Worm (Caenorhabditis elegans) whole organism, L1 larva: ENCODE measurements around the gene sri-57.

Source experiments
- C04F5.9 ChIP-seq: sonication (generic microtip); optimal IDR thresholded peaks from 2 replicates; lab custom pipeline; 2016; ENCODE audit warnings: missing genetic modification characterization, missing compliant biosample characterization
- C34B4.2 ChIP-seq: sonication (generic microtip); optimal IDR thresholded peaks from 2 replicates; lab custom pipeline; 2017; ENCODE audit warnings: mild to moderate bottlenecking, missing genetic modification characterization, missing compliant biosample characterization
- Y116A8C.19 ChIP-seq: sonication (generic microtip); optimal IDR thresholded peaks from 2 replicates; lab custom pipeline; 2016; ENCODE audit warnings: missing compliant biosample characterization, missing genetic modification characterization, borderline replicate concordance
- alr-1 ChIP-seq: fragments of 200-800 bp; sonication (Bioruptor generic); optimal IDR thresholded peaks from 2 replicates; lab custom pipeline; 2018; ENCODE audit warnings: borderline replicate concordance, mild to moderate bottlenecking, missing genetic modification characterization, missing compliant biosample characterization
- aly-2 ChIP-seq: fragments of 150-350 bp; optimal IDR thresholded peaks from 2 replicates; lab custom pipeline; 2014; ENCODE audit warnings: missing biosample characterization, missing genetic modification characterization
- ceh-63 ChIP-seq: fragments of 200-800 bp; sonication (Bioruptor generic); optimal IDR thresholded peaks from 2 replicates; lab custom pipeline; 2018; ENCODE audit warnings: mild to moderate bottlenecking, missing genetic modification characterization, missing compliant biosample characterization
- ceh-8 ChIP-seq: fragments of 200-800 bp; sonication (Bioruptor generic); optimal IDR thresholded peaks from 2 replicates; lab custom pipeline; 2018; ENCODE audit warnings: mild to moderate bottlenecking, missing genetic modification characterization, moderate library complexity, missing compliant biosample characterization
- ceh-88 ChIP-seq: fragments of 200-800 bp; sonication (Bioruptor generic); IDR thresholded peaks from 2 replicates; pipeline ENCODE4 v1.3.6; 2022; ENCODE audit warnings: missing genetic modification characterization, missing compliant biosample characterization
- ces-1 ChIP-seq: fragments of 150-350 bp; optimal IDR thresholded peaks from 2 replicates; lab custom pipeline; 2014; ENCODE audit warnings: missing biosample characterization, missing genetic modification reagents, missing genetic modification characterization
- dpl-1 ChIP-seq, 3 experiments: fragments of 150-350 bp in 2 of 3; sonication (generic microtip) in 1 of 3; optimal IDR thresholded peaks; 2 replicates each; lab custom pipeline; 2014 to 2017; ENCODE audit warnings: missing biosample characterization in 3 of 3, missing genetic modification characterization in 3 of 3, missing genetic modification reagents in 3 of 3
- efl-1 ChIP-seq, 4 experiments: fragments of 150-350 bp; optimal IDR thresholded peaks in 3 of 4; peaks in 1 of 4; 1 replicate in 1 of 4; 2 replicates in 3 of 4; lab custom pipeline; 2014; ENCODE audit warnings: missing biosample characterization in 2 of 4, missing genetic modification characterization in 2 of 4, missing genetic modification reagents in 2 of 4
- egl-13 ChIP-seq: sonication (generic microtip); optimal IDR thresholded peaks from 2 replicates; lab custom pipeline; 2016; ENCODE audit warnings: missing genotype, missing genetic modification reagents, missing genetic modification characterization, missing compliant biosample characterization
- egl-27 ChIP-seq, 2 experiments: fragments of 150-350 bp in 1 of 2; sonication (generic microtip); optimal IDR thresholded peaks; 3 replicates each; lab custom pipeline; 2017 to 2018; ENCODE audit warnings: missing biosample characterization in 2 of 2, missing genetic modification characterization in 2 of 2, missing genetic modification reagents in 2 of 2
- ets-5 ChIP-seq: fragments of 200-800 bp; sonication (Bioruptor generic); IDR thresholded peaks from 2 replicates; pipeline ENCODE4 v1.3.6; 2022; ENCODE audit warnings: missing genetic modification characterization, missing compliant biosample characterization
- fkh-10 ChIP-seq: sonication (generic microtip); optimal IDR thresholded peaks from 2 replicates; lab custom pipeline; 2017; ENCODE audit warnings: missing biosample characterization, missing genetic modification reagents, missing genetic modification characterization
- fkh-4 ChIP-seq: sonication (generic microtip); optimal IDR thresholded peaks from 2 replicates; lab custom pipeline; 2016; ENCODE audit warnings: missing compliant biosample characterization, missing genetic modification characterization, borderline replicate concordance
- grh-1 ChIP-seq: fragments of 200-800 bp; sonication (Bioruptor generic); IDR thresholded peaks from 2 replicates; pipeline ENCODE4 v1.3.6; 2022; ENCODE audit warnings: missing genetic modification reagents, missing genetic modification characterization, missing compliant biosample characterization
- hlh-17 ChIP-seq: fragments of 200-800 bp; sonication (Bioruptor generic); optimal IDR thresholded peaks from 2 replicates; lab custom pipeline; 2018; ENCODE audit warnings: missing genetic modification characterization, mild to moderate bottlenecking, missing compliant biosample characterization, moderate library complexity, borderline replicate concordance
- hpl-2 ChIP-seq: fragments of 150-350 bp; optimal IDR thresholded peaks from 2 replicates; lab custom pipeline; 2014; ENCODE audit warnings: missing biosample characterization, missing genetic modification reagents, missing genetic modification characterization
- irx-1 ChIP-seq: sonication (generic microtip); optimal IDR thresholded peaks from 2 replicates; lab custom pipeline; 2016; ENCODE audit warnings: missing genetic modification characterization, missing compliant biosample characterization
- isw-1 ChIP-seq: fragments of 200-800 bp; sonication (Bioruptor generic); IDR thresholded peaks from 2 replicates; pipeline ENCODE4 v1.3.6; 2022; ENCODE audit warnings: missing genetic modification characterization, missing compliant biosample characterization
- lin-13 ChIP-seq: fragments of 150-350 bp; optimal IDR thresholded peaks from 2 replicates; lab custom pipeline; 2014; ENCODE audit warnings: missing biosample characterization, missing genetic modification reagents, missing genetic modification characterization
- lin-39 ChIP-seq: fragments of 150-350 bp; optimal IDR thresholded peaks from 2 replicates; lab custom pipeline; 2014; ENCODE audit warnings: missing biosample characterization, missing genetic modification reagents, missing genetic modification characterization
- lsy-2 ChIP-seq, 2 experiments: fragments of 150-350 bp; optimal IDR thresholded peaks; 2 replicates each; lab custom pipeline; 2014; ENCODE audit warnings: missing biosample characterization in 2 of 2, missing genetic modification characterization in 2 of 2
- mab-9 ChIP-seq: fragments of 200-800 bp; sonication (Bioruptor generic); IDR thresholded peaks from 2 replicates; pipeline ENCODE4 v1.3.6; 2022; ENCODE audit warnings: missing genetic modification reagents, missing genetic modification characterization, missing compliant biosample characterization
- mdl-1 ChIP-seq, 2 experiments: fragments of 150-350 bp; optimal IDR thresholded peaks; 2 replicates each; lab custom pipeline; 2014 to 2017; ENCODE audit warnings: missing biosample characterization in 2 of 2, missing genetic modification characterization in 2 of 2, inconsistent platforms in 1 of 2
- nhr-20 ChIP-seq: sonication (generic microtip); optimal IDR thresholded peaks from 2 replicates; lab custom pipeline; 2016; ENCODE audit warnings: mild to moderate bottlenecking, missing genetic modification characterization, missing compliant biosample characterization
- nhr-71 ChIP-seq: sonication (generic microtip); optimal IDR thresholded peaks from 2 replicates; lab custom pipeline; 2016; ENCODE audit warnings: mild to moderate bottlenecking, missing genetic modification characterization, moderate library complexity, missing compliant biosample characterization
- nhr-76 ChIP-seq: sonication (generic microtip); optimal IDR thresholded peaks from 2 replicates; lab custom pipeline; 2017; ENCODE audit warnings: missing biosample characterization, missing genetic modification characterization
- nhr-77 ChIP-seq: fragments of 150-350 bp; optimal IDR thresholded peaks from 2 replicates; lab custom pipeline; 2014; ENCODE audit warnings: missing biosample characterization, missing genetic modification characterization
- nhr-84 ChIP-seq: sonication (generic microtip); optimal IDR thresholded peaks from 2 replicates; lab custom pipeline; 2017; ENCODE audit warnings: missing biosample characterization, missing genetic modification characterization
- nhr-90 ChIP-seq: sonication (generic microtip); optimal IDR thresholded peaks from 2 replicates; lab custom pipeline; 2016; ENCODE audit warnings: mild to moderate bottlenecking, missing genetic modification characterization, missing compliant biosample characterization; ENCODE audit not compliant: poor library complexity
- snu-23 ChIP-seq: sonication (generic microtip); optimal IDR thresholded peaks from 2 replicates; lab custom pipeline; 2016; ENCODE audit warnings: missing genetic modification characterization, missing compliant biosample characterization
- sptf-1 ChIP-seq: fragments of 150-350 bp; optimal IDR thresholded peaks from 2 replicates; lab custom pipeline; 2014; ENCODE audit warnings: missing biosample characterization, missing genetic modification characterization
- sup-37 ChIP-seq: fragments of 200-800 bp; sonication (Bioruptor generic); optimal IDR thresholded peaks from 2 replicates; lab custom pipeline; 2018; ENCODE audit warnings: mild to moderate bottlenecking, missing genetic modification characterization, missing compliant biosample characterization
- swsn-7 ChIP-seq: sonication (generic microtip); optimal IDR thresholded peaks from 2 replicates; lab custom pipeline; 2016; ENCODE audit warnings: missing genetic modification characterization, missing compliant biosample characterization
- tbx-2 ChIP-seq: sonication (generic microtip); optimal IDR thresholded peaks from 2 replicates; lab custom pipeline; 2016; ENCODE audit warnings: missing genetic modification characterization, missing compliant biosample characterization
- unc-30 ChIP-seq: sonication (generic microtip); optimal IDR thresholded peaks from 2 replicates; lab custom pipeline; 2017; ENCODE audit warnings: missing biosample characterization, missing genetic modification characterization
- unc-98 ChIP-seq: fragments of 200-800 bp; sonication (Bioruptor generic); IDR thresholded peaks from 2 replicates; pipeline ENCODE4 v1.3.6; 2022; ENCODE audit warnings: missing genetic modification characterization, missing compliant biosample characterization
- zag-1 ChIP-seq: fragments of 150-350 bp; optimal IDR thresholded peaks from 2 replicates; lab custom pipeline; 2014; ENCODE audit warnings: missing biosample characterization, missing genetic modification characterization
- zip-4 ChIP-seq: fragments of 200-800 bp; sonication (Bioruptor generic); optimal IDR thresholded peaks from 2 replicates; lab custom pipeline; 2018; ENCODE audit warnings: mild to moderate bottlenecking, missing genetic modification characterization, moderate library complexity, missing compliant biosample characterization

sri-57 gene

ce11 chrII:2637359-2637758 is 34.9 kb downstream of the sri-57 start, which contains the start of gene F22E5.21:
Gene F22E5.21, minus strand, starts transcription at chrII:2637459.
- no peak for TF ChIP-seq C34B4.2
- TF ChIP-seq mab-9, result no peak
- TF ChIP-seq ceh-8 (GFP tag; lab: Kevin White, UChicago), result no peak
- no peak for TF ChIP-seq zip-4
- TF ChIP-seq ceh-88 (GFP tag; lab: Robert Waterston, UW), result no peak
- TF ChIP-seq isw-1, result no peak
- TF ChIP-seq lin-13, result no peak
- no peak for TF ChIP-seq C04F5.9 (tag; lab: Kevin White, UChicago)

ce11 chrII:2631169-2631568 is 41.1 kb downstream of the sri-57 start, which contains the start of gene D2062.1:
Gene D2062.1, plus strand, starts transcription at chrII:2631469.
- no peak for TF ChIP-seq egl-27 (tag; optimal IDR thresholded peaks at IDR 0.05; lab: Kevin White, UChicago)
- no peak for TF ChIP-seq efl-1 (optimal IDR thresholded peaks at IDR 0.05; lab: Kevin White, UChicago)
- TF ChIP-seq efl-1 (GFP tag; optimal IDR thresholded peaks at IDR 0.05 in 1 of 2; lab: Kevin White, UChicago), result no peak
- TF ChIP-seq snu-23 (GFP tag; lab: Kevin White, UChicago), result no peak
- no peak for TF ChIP-seq mdl-1 (tag; optimal IDR thresholded peaks at IDR 0.05; lab: Kevin White, UChicago)
- TF ChIP-seq unc-98, result no peak
- TF ChIP-seq hlh-17 (GFP tag; lab: Kevin White, UChicago), result no peak
- TF ChIP-seq Y116A8C.19 (tag; lab: Kevin White, UChicago), result no peak
- no peak for TF ChIP-seq irx-1 (tag; lab: Kevin White, UChicago)
- no peak for TF ChIP-seq sptf-1 (tag; lab: Kevin White, UChicago)
- TF ChIP-seq nhr-20 (tag; lab: Kevin White, UChicago), result no peak
- no peak for TF ChIP-seq nhr-76 (tag; lab: Kevin White, UChicago)
- no peak for TF ChIP-seq egl-13 (tag; lab: Kevin White, UChicago)
- TF ChIP-seq alr-1 (tag; lab: Kevin White, UChicago), result no peak
- TF ChIP-seq lin-39 (tag; lab: Kevin White, UChicago), result no peak
- no peak for TF ChIP-seq sup-37 (GFP tag; lab: Kevin White, UChicago)
- TF ChIP-seq fkh-4 (tag; lab: Kevin White, UChicago), result no peak
- no peak for TF ChIP-seq lsy-2 (tag; optimal IDR thresholded peaks at IDR 0.05; lab: Kevin White, UChicago)
- TF ChIP-seq unc-30, result no peak
- TF ChIP-seq, all 84 proteins: peak for 0

- TF ChIP-seq nhr-84 (tag; lab: Kevin White, UChicago), result no peak
- TF ChIP-seq zip-4, result no peak
- no peak for TF ChIP-seq egl-27 (tag; optimal IDR thresholded peaks at IDR 0.05; lab: Kevin White, UChicago)
- no peak for TF ChIP-seq sptf-1 (tag; lab: Kevin White, UChicago)
- no peak for TF ChIP-seq zag-1 (tag; lab: Kevin White, UChicago)
- no peak for TF ChIP-seq nhr-90 (tag; lab: Kevin White, UChicago)
Measured at ce11 chrII:2629270-2629669, 43.0 kb downstream of the sri-57 start, which contains the start of gene sri-37. Gene sri-37, plus strand, starts transcription at chrII:2629570.

ce11 chrII:2628401-2628800 is 43.8 kb downstream of the sri-57 start:
- TF ChIP-seq ceh-8 (GFP tag; lab: Kevin White, UChicago) (no peak), dpl-1 (GFP tag; optimal IDR thresholded peaks at IDR 0.05; lab: Kevin White, UChicago) (no peak), tbx-2 (tag; lab: Kevin White, UChicago) (no peak), aly-2 (tag; lab: Kevin White, UChicago) (no peak), fkh-10 (no peak), alr-1 (tag; lab: Kevin White, UChicago) (no peak), swsn-7 (tag; lab: Kevin White, UChicago) (no peak), ets-5 (no peak), grh-1 (GFP tag; lab: Robert Waterston, UW) (no peak), ceh-63 (GFP tag; lab: Kevin White, UChicago) (no peak), hpl-2 (no peak), ces-1 (GFP tag; lab: Kevin White, UChicago) (no peak), isw-1 (no peak), C34B4.2 (no peak), nhr-71 (tag; lab: Kevin White, UChicago) (no peak), nhr-77 (tag; lab: Kevin White, UChicago) (no peak)
- TF ChIP-seq, all 84 proteins: peak for 0
